Worm (Caenorhabditis elegans) whole organism, late embryonic: ENCODE results near the gene lin-37.

ENCODE experiments used
- C38D4.7 ChIP-seq: fragments of 200-800 bp; sonication (Bioruptor generic); optimal IDR thresholded peaks from 2 replicates; lab custom pipeline; 2018; ENCODE audit warnings: mild to moderate bottlenecking, missing genetic modification characterization, moderate library complexity, missing compliant biosample characterization
- F13H6.1 ChIP-seq: sonication (generic microtip); optimal IDR thresholded peaks from 2 replicates; lab custom pipeline; 2016; ENCODE audit warnings: missing genetic modification characterization, missing compliant biosample characterization
- K09A11.1 ChIP-seq: sonication (generic microtip); optimal IDR thresholded peaks from 2 replicates; lab custom pipeline; 2017; ENCODE audit warnings: antibody characterized with exemption, mild to moderate bottlenecking, missing genetic modification characterization, missing compliant biosample characterization; ENCODE audit not compliant: insufficient read depth
- T23F11.4 ChIP-seq: fragments of 200-800 bp; sonication (Bioruptor generic); optimal IDR thresholded peaks from 2 replicates; lab custom pipeline; 2018; ENCODE audit warnings: mild to moderate bottlenecking, missing genetic modification characterization, missing compliant biosample characterization
- Y22D7AL.16 ChIP-seq: sonication (generic microtip); optimal IDR thresholded peaks from 2 replicates; lab custom pipeline; 2016; ENCODE audit warnings: missing genetic modification characterization, missing compliant biosample characterization
- ama-1 ChIP-seq: fragments of 150-350 bp; optimal IDR thresholded peaks from 2 replicates; lab custom pipeline; 2014
- ceh-14 ChIP-seq: sonication (generic microtip); optimal IDR thresholded peaks from 2 replicates; lab custom pipeline; 2016; ENCODE audit warnings: missing genotype, missing genetic modification characterization, missing compliant biosample characterization
- ceh-18 ChIP-seq: sonication (generic microtip); optimal IDR thresholded peaks from 2 replicates; lab custom pipeline; 2016; ENCODE audit warnings: missing genetic modification characterization, missing compliant biosample characterization
- ceh-19 ChIP-seq: fragments of 200-800 bp; sonication (Bioruptor generic); optimal IDR thresholded peaks from 2 replicates; lab custom pipeline; 2018; ENCODE audit warnings: mild to moderate bottlenecking, missing genetic modification characterization, missing compliant biosample characterization
- ceh-2 ChIP-seq: sonication (generic microtip); optimal IDR thresholded peaks from 2 replicates; lab custom pipeline; 2016; ENCODE audit warnings: missing genotype, missing genetic modification characterization, missing compliant biosample characterization
- ceh-22 ChIP-seq: sonication (generic microtip); optimal IDR thresholded peaks from 2 replicates; lab custom pipeline; 2017; ENCODE audit warnings: missing biosample characterization, missing genetic modification characterization
- ceh-48 ChIP-seq: sonication (generic microtip); optimal IDR thresholded peaks from 2 replicates; lab custom pipeline; 2016; ENCODE audit warnings: missing genetic modification characterization, inconsistent platforms, missing compliant biosample characterization
- ceh-9 ChIP-seq: sonication (generic microtip); optimal IDR thresholded peaks from 2 replicates; lab custom pipeline; 2016; ENCODE audit warnings: mild to moderate bottlenecking, missing genetic modification characterization, inconsistent platforms, missing compliant biosample characterization
- dve-1 ChIP-seq: sonication (generic microtip); optimal IDR thresholded peaks from 2 replicates; lab custom pipeline; 2017; ENCODE audit warnings: antibody characterized with exemption, mild to moderate bottlenecking, missing genetic modification characterization, missing compliant biosample characterization
- ets-4 ChIP-seq: sonication (generic microtip); optimal IDR thresholded peaks from 2 replicates; lab custom pipeline; 2016; ENCODE audit warnings: missing genetic modification characterization, missing compliant biosample characterization
- eyg-1 ChIP-seq: sonication (generic microtip); optimal IDR thresholded peaks from 2 replicates; lab custom pipeline; 2016; ENCODE audit warnings: missing genotype, missing genetic modification characterization, missing compliant biosample characterization
- fax-1 ChIP-seq: sonication (generic microtip); optimal IDR thresholded peaks from 2 replicates; lab custom pipeline; 2016; ENCODE audit warnings: missing genotype, missing genetic modification characterization, missing compliant biosample characterization
- gmeb-2 ChIP-seq: sonication (generic microtip); optimal IDR thresholded peaks from 2 replicates; lab custom pipeline; 2016; ENCODE audit warnings: missing genetic modification characterization, inconsistent platforms, missing compliant biosample characterization
- hlh-15 ChIP-seq: sonication (generic microtip); optimal IDR thresholded peaks from 2 replicates; lab custom pipeline; 2016; ENCODE audit warnings: missing genetic modification characterization, missing compliant biosample characterization
- hlh-30 ChIP-seq: sonication (generic microtip); optimal IDR thresholded peaks from 2 replicates; lab custom pipeline; 2017; ENCODE audit warnings: antibody characterized with exemption, missing genetic modification characterization, missing compliant biosample characterization; ENCODE audit not compliant: insufficient read depth
- hlh-6 ChIP-seq: sonication (generic microtip); optimal IDR thresholded peaks from 2 replicates; lab custom pipeline; 2016; ENCODE audit warnings: missing genotype, missing genetic modification characterization, missing compliant biosample characterization
- hlh-8 ChIP-seq: sonication (generic microtip); optimal IDR thresholded peaks from 2 replicates; lab custom pipeline; 2016; ENCODE audit warnings: missing genotype, missing genetic modification characterization, missing compliant biosample characterization
- lim-6 ChIP-seq: sonication (generic microtip); optimal IDR thresholded peaks from 2 replicates; lab custom pipeline; 2016; ENCODE audit warnings: missing genetic modification characterization, missing compliant biosample characterization
- madf-2 ChIP-seq: sonication (generic microtip); optimal IDR thresholded peaks from 2 replicates; lab custom pipeline; 2017; ENCODE audit warnings: missing genetic modification characterization, missing compliant biosample characterization
- nfya-1 ChIP-seq: sonication (generic microtip); optimal IDR thresholded peaks from 2 replicates; lab custom pipeline; 2017; ENCODE audit warnings: missing genetic modification characterization, mild to moderate bottlenecking, missing compliant biosample characterization, antibody characterized with exemption, moderate library complexity
- nhr-11 ChIP-seq: fragments of 150-350 bp; optimal IDR thresholded peaks from 2 replicates; lab custom pipeline; 2014; ENCODE audit warnings: missing biosample characterization, missing genetic modification characterization
- nhr-232 ChIP-seq: sonication (generic microtip); optimal IDR thresholded peaks from 2 replicates; lab custom pipeline; 2016; ENCODE audit warnings: missing genetic modification characterization, missing compliant biosample characterization
- npax-4 ChIP-seq: sonication (generic microtip); optimal IDR thresholded peaks from 2 replicates; lab custom pipeline; 2016; ENCODE audit warnings: missing genetic modification characterization, missing compliant biosample characterization
- odd-2 ChIP-seq: sonication (generic microtip); optimal IDR thresholded peaks from 2 replicates; lab custom pipeline; 2017; ENCODE audit warnings: antibody characterized with exemption, mild to moderate bottlenecking, missing genetic modification characterization, missing compliant biosample characterization
- pag-3 ChIP-seq: sonication (generic microtip); optimal IDR thresholded peaks from 2 replicates; lab custom pipeline; 2016; ENCODE audit warnings: missing compliant biosample characterization, missing genetic modification characterization, borderline replicate concordance
- pat-9 ChIP-seq: fragments of 200-800 bp; sonication (Bioruptor generic); optimal IDR thresholded peaks from 2 replicates; lab custom pipeline; 2018; ENCODE audit warnings: mild to moderate bottlenecking, missing genetic modification characterization, moderate library complexity, missing compliant biosample characterization
- pha-2 ChIP-seq: sonication (generic microtip); optimal IDR thresholded peaks from 2 replicates; lab custom pipeline; 2017; ENCODE audit warnings: mild to moderate bottlenecking, missing genetic modification characterization, missing compliant biosample characterization
- pha-4 ChIP-seq: fragments of 150-350 bp; optimal IDR thresholded peaks from 2 replicates; lab custom pipeline; 2018; ENCODE audit warnings: missing biosample characterization, missing genetic modification reagents, missing genetic modification characterization
- rnt-1 ChIP-seq: sonication (generic microtip); optimal IDR thresholded peaks from 2 replicates; lab custom pipeline; 2016; ENCODE audit warnings: missing genetic modification characterization, missing compliant biosample characterization
- sdc-2 ChIP-seq: sonication (generic microtip); optimal IDR thresholded peaks from 2 replicates; lab custom pipeline; 2016; ENCODE audit warnings: missing genotype, missing genetic modification characterization, missing compliant biosample characterization
- sox-2 ChIP-seq: fragments of 200-800 bp; sonication (Bioruptor generic); IDR thresholded peaks from 2 replicates; pipeline ENCODE4 v1.3.6; 2022; ENCODE audit warnings: missing genetic modification reagents, missing genetic modification characterization, missing compliant biosample characterization
- tbx-7 ChIP-seq: sonication (generic microtip); optimal IDR thresholded peaks from 2 replicates; lab custom pipeline; 2016; ENCODE audit warnings: missing genotype, missing genetic modification characterization, missing compliant biosample characterization
- ttx-3 ChIP-seq: sonication (generic microtip); optimal IDR thresholded peaks from 2 replicates; lab custom pipeline; 2016; ENCODE audit warnings: missing genetic modification reagents, missing genetic modification characterization, missing compliant biosample characterization
- unc-42 ChIP-seq: sonication (generic microtip); optimal IDR thresholded peaks from 2 replicates; lab custom pipeline; 2016; ENCODE audit warnings: missing genotype, missing genetic modification characterization, missing compliant biosample characterization
- unc-55 ChIP-seq: sonication (generic microtip); optimal IDR thresholded peaks from 2 replicates; lab custom pipeline; 2017; ENCODE audit warnings: missing biosample characterization, missing genetic modification reagents, missing genetic modification characterization
- zip-5 ChIP-seq: sonication (generic microtip); optimal IDR thresholded peaks from 2 replicates; lab custom pipeline; 2016; ENCODE audit warnings: missing genetic modification characterization, missing compliant biosample characterization
- ztf-16 ChIP-seq: sonication (generic microtip); optimal IDR thresholded peaks from 2 replicates; lab custom pipeline; 2017; ENCODE audit warnings: missing genetic modification characterization, missing compliant biosample characterization

Gene lin-37

DNA sequence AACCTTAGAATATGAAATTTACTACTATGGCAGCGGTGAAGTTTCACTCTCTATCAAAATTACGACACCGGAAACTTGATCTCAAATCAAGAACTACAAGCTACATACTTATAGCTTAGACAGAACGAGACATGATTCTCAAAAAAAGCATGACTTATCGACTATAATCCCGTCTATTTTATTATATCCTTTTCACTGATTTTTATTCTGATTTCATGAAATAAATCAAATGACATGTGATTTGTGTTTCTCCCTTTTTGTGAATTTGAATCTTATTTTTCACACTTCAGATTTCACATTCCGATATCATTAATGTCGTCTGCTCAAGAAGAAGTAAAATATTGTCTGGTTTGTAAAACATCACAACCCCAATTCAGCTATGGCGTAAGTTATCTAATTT lies 27.6 kb upstream of the lin-37 start, which contains the start of gene ZK418.11:
Gene ZK418.11, plus strand, starts transcription at position 289 of the 400 bp plus-strand sequence.
- TF ChIP-seq Y22D7AL.16 (tag; lab: Kevin White, UChicago) (no peak), F13H6.1 (no peak), pha-4 (no peak), nhr-232 (tag; lab: Kevin White, UChicago) (no peak), tbx-7 (tag; lab: Kevin White, UChicago) (no peak), ceh-14 (tag; lab: Kevin White, UChicago) (no peak), ceh-2 (tag; lab: Kevin White, UChicago) (no peak), gmeb-2 (tag; lab: Kevin White, UChicago) (no peak), unc-42 (no peak)
- TF ChIP-seq, all 69 proteins: peak for 0

DNA sequence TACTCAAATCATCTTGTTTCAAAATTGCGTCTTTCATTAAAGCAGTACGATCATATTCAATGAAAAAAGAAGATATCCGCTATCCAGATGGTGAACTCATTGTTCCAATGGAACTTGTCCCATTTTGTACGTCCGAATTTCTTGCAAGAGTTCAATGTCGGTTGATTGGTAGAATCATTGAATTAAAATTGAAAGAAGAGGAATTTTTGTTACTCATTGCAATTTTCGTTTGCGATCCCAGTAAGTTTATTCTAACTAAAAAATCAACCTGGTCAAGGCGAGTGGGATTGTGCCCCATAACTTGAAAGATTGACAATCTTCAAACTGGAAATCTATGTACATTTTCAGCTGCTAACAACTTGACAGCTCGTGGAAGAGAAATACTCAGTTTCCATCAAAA lies 24.1 kb upstream of the lin-37 start:
- no peak for TF ChIP-seq T23F11.4 (GFP tag; lab: Kevin White, UChicago)
- no peak for TF ChIP-seq sox-2 (GFP tag; lab: Robert Waterston, UW)
- no peak for TF ChIP-seq gmeb-2 (tag; lab: Kevin White, UChicago)
- TF ChIP-seq hlh-6 (tag; lab: Kevin White, UChicago) = no peak
- TF ChIP-seq ama-1 (lab: Kevin White, UChicago) = no peak
- TF ChIP-seq hlh-30 = no peak
- TF ChIP-seq unc-55 (GFP tag; lab: Kevin White, UChicago) = no peak
- no peak for TF ChIP-seq sdc-2 (tag; lab: Kevin White, UChicago)
- TF ChIP-seq fax-1 = no peak
- TF ChIP-seq pag-3 (tag; lab: Kevin White, UChicago) = no peak
- no peak for TF ChIP-seq K09A11.1 (tag; lab: Kevin White, UChicago)
- no peak for TF ChIP-seq C38D4.7 (GFP tag; lab: Kevin White, UChicago)
- no peak for TF ChIP-seq madf-2 (tag; lab: Kevin White, UChicago)
- TF ChIP-seq ztf-16 = no peak
- TF ChIP-seq ceh-19 (GFP tag; lab: Kevin White, UChicago) = no peak

DNA sequence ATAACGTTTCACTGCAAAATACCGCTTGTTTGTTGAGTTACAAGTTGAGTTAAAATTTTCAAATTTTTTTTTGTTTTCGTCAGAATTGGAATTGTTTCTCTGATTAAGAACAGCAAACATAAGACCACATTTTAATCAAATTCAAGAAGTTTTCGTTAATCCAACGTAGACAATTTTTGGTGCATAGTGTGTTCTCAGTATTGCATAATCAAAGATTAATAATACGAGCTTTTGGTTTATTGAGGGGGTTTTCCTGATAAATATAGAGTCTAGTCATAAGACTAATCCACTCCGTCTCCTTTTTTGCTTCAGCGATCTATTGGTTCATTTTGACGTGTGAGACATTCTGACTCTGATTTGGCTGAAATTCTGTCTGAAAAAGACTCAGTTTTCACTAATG lies 22.8 kb upstream of the lin-37 start, which contains the start of gene nhr-9:
Gene nhr-9, plus strand, starts transcription at position 307 of the 400 bp plus-strand sequence.
- no peak for TF ChIP-seq ceh-18 (tag; lab: Kevin White, UChicago)
- TF ChIP-seq hlh-6 (tag; lab: Kevin White, UChicago) = no peak
- no peak for TF ChIP-seq eyg-1
- TF ChIP-seq dve-1 = no peak
- no peak for TF ChIP-seq ttx-3
- TF ChIP-seq rnt-1 (tag; lab: Kevin White, UChicago) = no peak
- no peak for TF ChIP-seq lim-6 (tag; lab: Kevin White, UChicago)
- TF ChIP-seq pag-3 (tag; lab: Kevin White, UChicago) = no peak
- no peak for TF ChIP-seq hlh-15 (tag; lab: Kevin White, UChicago)
- TF ChIP-seq tbx-7 (tag; lab: Kevin White, UChicago) = no peak
- no peak for TF ChIP-seq pha-2 (tag; lab: Kevin White, UChicago)
- TF ChIP-seq T23F11.4 (GFP tag; lab: Kevin White, UChicago) = no peak
- no peak for TF ChIP-seq npax-4 (tag; lab: Kevin White, UChicago)
- no peak for TF ChIP-seq sdc-2 (tag; lab: Kevin White, UChicago)
- TF ChIP-seq ceh-19 (GFP tag; lab: Kevin White, UChicago) = no peak

DNA sequence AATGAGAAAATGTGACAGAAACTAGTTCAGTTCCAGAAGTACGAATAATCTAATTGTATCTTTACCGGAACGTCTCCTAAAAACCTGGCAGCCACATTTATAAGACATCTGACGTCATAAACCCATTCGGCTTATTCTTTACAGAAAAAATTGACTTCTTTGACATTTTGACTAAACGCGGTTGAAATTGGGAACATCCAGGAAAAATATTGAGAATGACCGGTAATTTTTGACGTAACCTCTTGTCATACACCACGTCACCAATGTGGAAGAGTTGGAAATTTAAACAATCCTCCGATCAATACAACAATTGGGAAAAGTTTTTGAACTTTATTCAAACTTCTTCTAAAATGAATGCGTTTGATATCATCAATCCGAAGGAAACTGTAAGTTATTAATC lies 18.7 kb upstream of the lin-37 start, which contains the start of gene ZK418.2:
Gene ZK418.2, plus strand, starts transcription at position 301 of the 400 bp plus-strand sequence.
- TF ChIP-seq ets-4 (tag; lab: Kevin White, UChicago) = no peak
- no peak for TF ChIP-seq ceh-22
- no peak for TF ChIP-seq hlh-15 (tag; lab: Kevin White, UChicago)
- TF ChIP-seq nhr-11 (tag; lab: Kevin White, UChicago) = no peak
- no peak for TF ChIP-seq rnt-1 (tag; lab: Kevin White, UChicago)
- TF ChIP-seq sdc-2 (tag; lab: Kevin White, UChicago) = no peak
- no peak for TF ChIP-seq eyg-1
- no peak for TF ChIP-seq odd-2 (tag; lab: Kevin White, UChicago)
- TF ChIP-seq lim-6 (tag; lab: Kevin White, UChicago) = no peak
- TF ChIP-seq ceh-48 = no peak
- TF ChIP-seq nhr-232 (tag; lab: Kevin White, UChicago) = no peak
- TF ChIP-seq ceh-18 (tag; lab: Kevin White, UChicago) = no peak
- TF ChIP-seq hlh-8 = no peak
- no peak for TF ChIP-seq pat-9 (tag; lab: Kevin White, UChicago)
- TF ChIP-seq pag-3 (tag; lab: Kevin White, UChicago) = no peak
- TF ChIP-seq C38D4.7 (GFP tag; lab: Kevin White, UChicago) = no peak
- no peak for TF ChIP-seq nfya-1 (tag; lab: Kevin White, UChicago)
- no peak for TF ChIP-seq zip-5
- TF ChIP-seq ceh-9 (tag; lab: Kevin White, UChicago) = no peak
